Worm (Caenorhabditis elegans) whole organism, late embryonic: ENCODE measurements around the gene T05C3.6.

ENCODE experiments used
- C38D4.7 ChIP-seq: fragments of 200-800 bp; sonication (Bioruptor generic); optimal IDR thresholded peaks from 2 replicates; lab custom pipeline; 2018; ENCODE audit warnings: mild to moderate bottlenecking, missing genetic modification characterization, moderate library complexity, missing compliant biosample characterization
- K02D7.2 ChIP-seq: sonication (generic microtip); optimal IDR thresholded peaks from 2 replicates; lab custom pipeline; 2017; ENCODE audit warnings: mild to moderate bottlenecking, missing genetic modification characterization, missing compliant biosample characterization
- K09A11.1 ChIP-seq: sonication (generic microtip); optimal IDR thresholded peaks from 2 replicates; lab custom pipeline; 2017; ENCODE audit warnings: antibody characterized with exemption, mild to moderate bottlenecking, missing genetic modification characterization, missing compliant biosample characterization; ENCODE audit not compliant: insufficient read depth
- T23F11.4 ChIP-seq: fragments of 200-800 bp; sonication (Bioruptor generic); optimal IDR thresholded peaks from 2 replicates; lab custom pipeline; 2018; ENCODE audit warnings: mild to moderate bottlenecking, missing genetic modification characterization, missing compliant biosample characterization
- Y22D7AL.16 ChIP-seq: sonication (generic microtip); optimal IDR thresholded peaks from 2 replicates; lab custom pipeline; 2016; ENCODE audit warnings: missing genetic modification characterization, missing compliant biosample characterization
- ahr-1 ChIP-seq: sonication (generic microtip); optimal IDR thresholded peaks from 2 replicates; lab custom pipeline; 2016; ENCODE audit warnings: missing genetic modification characterization, missing compliant biosample characterization
- ceh-22 ChIP-seq: sonication (generic microtip); optimal IDR thresholded peaks from 2 replicates; lab custom pipeline; 2017; ENCODE audit warnings: missing biosample characterization, missing genetic modification characterization
- ceh-24 ChIP-seq: sonication (generic microtip); optimal IDR thresholded peaks from 2 replicates; lab custom pipeline; 2016; ENCODE audit warnings: mild to moderate bottlenecking, missing genetic modification characterization, missing compliant biosample characterization
- ceh-31 ChIP-seq: sonication (generic microtip); optimal IDR thresholded peaks from 2 replicates; lab custom pipeline; 2016; ENCODE audit warnings: missing genetic modification characterization, missing compliant biosample characterization
- ceh-34 ChIP-seq: sonication (generic microtip); optimal IDR thresholded peaks from 2 replicates; lab custom pipeline; 2016; ENCODE audit warnings: mild to moderate bottlenecking, missing genetic modification characterization, missing compliant biosample characterization
- ceh-45 ChIP-seq: fragments of 200-800 bp; sonication (Bioruptor generic); IDR thresholded peaks from 2 replicates; pipeline ENCODE4 v1.3.6; 2022; ENCODE audit warnings: missing genetic modification reagents, missing genetic modification characterization, missing compliant biosample characterization
- ceh-48 ChIP-seq: sonication (generic microtip); optimal IDR thresholded peaks from 2 replicates; lab custom pipeline; 2016; ENCODE audit warnings: missing genetic modification characterization, inconsistent platforms, missing compliant biosample characterization
- ceh-9 ChIP-seq: sonication (generic microtip); optimal IDR thresholded peaks from 2 replicates; lab custom pipeline; 2016; ENCODE audit warnings: mild to moderate bottlenecking, missing genetic modification characterization, inconsistent platforms, missing compliant biosample characterization
- che-1 ChIP-seq: sonication (generic microtip); optimal IDR thresholded peaks from 2 replicates; lab custom pipeline; 2016; ENCODE audit warnings: mild to moderate bottlenecking, missing genetic modification characterization, missing compliant biosample characterization
- dve-1 ChIP-seq: sonication (generic microtip); optimal IDR thresholded peaks from 2 replicates; lab custom pipeline; 2017; ENCODE audit warnings: antibody characterized with exemption, mild to moderate bottlenecking, missing genetic modification characterization, missing compliant biosample characterization
- elt-2 ChIP-seq: sonication (generic microtip); optimal IDR thresholded peaks from 2 replicates; lab custom pipeline; 2016; ENCODE audit warnings: missing genetic modification reagents, missing genetic modification characterization, missing compliant biosample characterization
- ets-4 ChIP-seq: sonication (generic microtip); optimal IDR thresholded peaks from 2 replicates; lab custom pipeline; 2016; ENCODE audit warnings: missing genetic modification characterization, missing compliant biosample characterization
- fax-1 ChIP-seq: sonication (generic microtip); optimal IDR thresholded peaks from 2 replicates; lab custom pipeline; 2016; ENCODE audit warnings: missing genotype, missing genetic modification characterization, missing compliant biosample characterization
- fkh-6 ChIP-seq: sonication (generic microtip); optimal IDR thresholded peaks from 2 replicates; lab custom pipeline; 2016; ENCODE audit warnings: missing genetic modification characterization, missing compliant biosample characterization
- gmeb-2 ChIP-seq: sonication (generic microtip); optimal IDR thresholded peaks from 2 replicates; lab custom pipeline; 2016; ENCODE audit warnings: missing genetic modification characterization, inconsistent platforms, missing compliant biosample characterization
- hlh-15 ChIP-seq: sonication (generic microtip); optimal IDR thresholded peaks from 2 replicates; lab custom pipeline; 2016; ENCODE audit warnings: missing genetic modification characterization, missing compliant biosample characterization
- hlh-30 ChIP-seq: sonication (generic microtip); optimal IDR thresholded peaks from 2 replicates; lab custom pipeline; 2017; ENCODE audit warnings: antibody characterized with exemption, missing genetic modification characterization, missing compliant biosample characterization; ENCODE audit not compliant: insufficient read depth
- lim-6 ChIP-seq: sonication (generic microtip); optimal IDR thresholded peaks from 2 replicates; lab custom pipeline; 2016; ENCODE audit warnings: missing genetic modification characterization, missing compliant biosample characterization
- mec-3 ChIP-seq: sonication (generic microtip); optimal IDR thresholded peaks from 2 replicates; lab custom pipeline; 2016; ENCODE audit warnings: borderline replicate concordance, missing genetic modification characterization, missing compliant biosample characterization
- nfya-1 ChIP-seq: sonication (generic microtip); optimal IDR thresholded peaks from 2 replicates; lab custom pipeline; 2017; ENCODE audit warnings: missing genetic modification characterization, mild to moderate bottlenecking, missing compliant biosample characterization, antibody characterized with exemption, moderate library complexity
- nhr-11 ChIP-seq: fragments of 150-350 bp; optimal IDR thresholded peaks from 2 replicates; lab custom pipeline; 2014; ENCODE audit warnings: missing biosample characterization, missing genetic modification characterization
- odd-2 ChIP-seq: sonication (generic microtip); optimal IDR thresholded peaks from 2 replicates; lab custom pipeline; 2017; ENCODE audit warnings: antibody characterized with exemption, mild to moderate bottlenecking, missing genetic modification characterization, missing compliant biosample characterization
- pat-9 ChIP-seq: fragments of 200-800 bp; sonication (Bioruptor generic); optimal IDR thresholded peaks from 2 replicates; lab custom pipeline; 2018; ENCODE audit warnings: mild to moderate bottlenecking, missing genetic modification characterization, moderate library complexity, missing compliant biosample characterization
- pax-1 ChIP-seq: fragments of 150-350 bp; optimal IDR thresholded peaks from 2 replicates; lab custom pipeline; 2014; ENCODE audit warnings: missing biosample characterization, missing genetic modification characterization
- pqm-1 ChIP-seq: sonication (generic microtip); optimal IDR thresholded peaks from 2 replicates; lab custom pipeline; 2016; ENCODE audit warnings: missing genetic modification characterization, missing compliant biosample characterization
- pros-1 ChIP-seq: fragments of 150-350 bp; optimal IDR thresholded peaks from 2 replicates; lab custom pipeline; 2014; ENCODE audit warnings: missing biosample characterization, missing genetic modification reagents, missing genetic modification characterization
- rnt-1 ChIP-seq: sonication (generic microtip); optimal IDR thresholded peaks from 2 replicates; lab custom pipeline; 2016; ENCODE audit warnings: missing genetic modification characterization, missing compliant biosample characterization
- sdc-2 ChIP-seq: sonication (generic microtip); optimal IDR thresholded peaks from 2 replicates; lab custom pipeline; 2016; ENCODE audit warnings: missing genotype, missing genetic modification characterization, missing compliant biosample characterization
- sox-4 ChIP-seq: sonication (generic microtip); optimal IDR thresholded peaks from 2 replicates; lab custom pipeline; 2017; ENCODE audit warnings: mild to moderate bottlenecking, missing genetic modification characterization, inconsistent platforms, missing compliant biosample characterization
- tbx-7 ChIP-seq: sonication (generic microtip); optimal IDR thresholded peaks from 2 replicates; lab custom pipeline; 2016; ENCODE audit warnings: missing genotype, missing genetic modification characterization, missing compliant biosample characterization
- ttx-3 ChIP-seq: sonication (generic microtip); optimal IDR thresholded peaks from 2 replicates; lab custom pipeline; 2016; ENCODE audit warnings: missing genetic modification reagents, missing genetic modification characterization, missing compliant biosample characterization
- unc-3 ChIP-seq, 2 experiments: fragments of 200-800 bp in 1 of 2; sonication (Bioruptor generic) in 1 of 2; sonication (generic microtip) in 1 of 2; conservative IDR thresholded peaks in 1 of 2; optimal IDR thresholded peaks in 1 of 2; 2 replicates each; pipeline versions ENCODE4 v1.3.6 to Lab custom; 2016 to 2022; ENCODE audit warnings: missing compliant biosample characterization in 2 of 2, missing genetic modification characterization in 2 of 2, missing genetic modification reagents in 1 of 2
- unc-86 ChIP-seq: sonication (generic microtip); optimal IDR thresholded peaks from 2 replicates; lab custom pipeline; 2016; ENCODE audit warnings: missing genetic modification characterization, missing compliant biosample characterization
- zip-5 ChIP-seq: sonication (generic microtip); optimal IDR thresholded peaks from 2 replicates; lab custom pipeline; 2016; ENCODE audit warnings: missing genetic modification characterization, missing compliant biosample characterization
- ztf-16 ChIP-seq: sonication (generic microtip); optimal IDR thresholded peaks from 2 replicates; lab custom pipeline; 2017; ENCODE audit warnings: missing genetic modification characterization, missing compliant biosample characterization

T05C3.6 gene

DNA sequence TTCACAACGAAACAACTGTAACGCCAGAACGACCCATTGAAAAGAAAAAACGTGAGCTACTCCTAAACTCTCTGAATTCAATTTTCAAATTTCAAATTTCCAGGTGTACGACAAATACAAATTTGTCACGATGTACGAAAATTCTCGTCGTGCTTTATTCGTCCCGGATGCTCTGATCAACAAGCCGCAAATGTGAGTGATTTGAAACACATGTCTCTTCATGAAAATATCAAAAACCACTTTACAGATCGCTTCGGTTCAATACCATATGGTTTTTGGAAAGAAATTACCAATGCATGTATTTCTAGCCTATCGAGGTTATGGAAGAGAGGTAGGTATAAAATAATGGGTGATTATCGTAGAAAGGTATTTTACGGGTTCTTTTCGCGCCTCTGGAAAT, 43.2 kb upstream of the T05C3.6 start:
- TF ChIP-seq ceh-24 (tag; lab: Kevin White, UChicago): no peak
- no peak for TF ChIP-seq lim-6 (tag; lab: Kevin White, UChicago)
- TF ChIP-seq ceh-31 (tag; lab: Kevin White, UChicago): no peak
- TF ChIP-seq che-1 (tag; lab: Kevin White, UChicago): no peak
- TF ChIP-seq zip-5 (tag; lab: Kevin White, UChicago): no peak
- TF ChIP-seq fkh-6: no peak
- TF ChIP-seq pax-1 (tag; lab: Kevin White, UChicago): no peak
- no peak for TF ChIP-seq hlh-15 (tag; lab: Kevin White, UChicago)
- TF ChIP-seq sdc-2 (tag; lab: Kevin White, UChicago): no peak
- TF ChIP-seq pros-1: no peak

DNA sequence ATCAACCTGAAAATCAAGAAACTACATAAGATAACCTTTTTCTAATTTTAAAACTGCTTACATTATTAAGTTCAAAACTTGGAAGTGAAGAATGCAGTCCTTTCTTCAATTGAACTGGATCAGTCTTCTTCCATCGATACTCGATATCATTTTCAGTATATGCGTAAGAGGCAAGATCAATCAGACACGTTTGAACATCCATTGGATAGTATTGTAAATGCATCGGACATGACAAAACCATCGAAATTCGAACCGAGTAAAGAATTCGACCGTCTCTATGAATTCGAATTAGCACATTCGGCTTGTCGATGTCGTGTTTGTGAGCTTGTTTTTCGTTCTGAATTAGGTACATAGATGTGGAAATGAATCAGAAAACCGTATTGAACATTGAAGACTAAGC, 39.5 kb upstream of the T05C3.6 start:
- TF ChIP-seq che-1 (tag; lab: Kevin White, UChicago) (no peak), dve-1 (no peak), elt-2 (no peak)

DNA sequence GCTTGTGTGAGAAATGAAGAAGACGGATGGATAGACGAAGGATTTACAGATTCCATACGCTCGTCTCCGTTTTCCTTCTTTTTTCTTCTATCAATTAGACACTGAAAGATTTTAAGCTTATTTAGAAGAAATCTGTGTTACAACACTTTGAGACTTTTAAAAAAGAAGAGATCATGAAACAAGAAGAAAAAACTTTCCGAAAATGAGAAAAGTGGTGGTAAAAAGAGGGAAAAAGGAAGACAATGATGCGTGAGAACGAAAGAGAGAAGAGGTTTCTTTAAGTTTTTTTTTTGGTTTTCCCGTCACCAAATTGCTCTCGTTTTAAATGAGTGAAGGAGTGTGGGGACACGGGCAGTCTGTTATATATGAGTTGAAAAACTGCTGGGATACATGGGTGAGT, 36.6 kb upstream of the T05C3.6 start, which contains the start of gene glc-3:
glc-3 (minus strand) TSS at position 101 of the 400 bp plus-strand sequence.
- TF ChIP-seq ceh-31 (tag; lab: Kevin White, UChicago) (no peak), sox-4 (tag; lab: Kevin White, UChicago) (no peak), ceh-48 (tag; lab: Kevin White, UChicago) (no peak), K09A11.1 (tag; lab: Kevin White, UChicago) (no peak), che-1 (tag; lab: Kevin White, UChicago) (no peak), sdc-2 (tag; lab: Kevin White, UChicago) (no peak), C38D4.7 (GFP tag; lab: Kevin White, UChicago) (no peak)

DNA sequence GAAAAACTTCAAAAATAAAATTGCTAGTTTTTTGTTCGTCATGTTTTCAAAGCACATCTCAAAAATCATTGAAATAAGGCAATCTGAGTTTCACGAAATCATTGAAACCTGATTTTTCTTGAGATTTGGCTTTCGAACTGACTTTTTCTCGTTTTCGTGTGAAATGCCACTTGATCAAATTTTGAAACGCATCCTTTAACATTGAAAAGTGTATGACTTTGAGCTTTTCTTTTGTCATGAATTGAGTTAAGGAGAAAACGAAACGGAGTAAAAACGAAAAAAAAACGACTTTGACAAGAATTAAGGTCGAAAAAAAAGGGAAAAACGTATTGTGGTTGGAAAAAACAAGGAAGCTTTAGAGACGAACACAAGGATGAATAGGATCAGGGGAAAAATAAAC, 35.3 kb upstream of the T05C3.6 start:
- TF ChIP-seq ceh-9 (tag; lab: Kevin White, UChicago) (no peak), pros-1 (no peak), T23F11.4 (no peak), ceh-22 (tag; lab: Kevin White, UChicago) (no peak), rnt-1 (tag; lab: Kevin White, UChicago) (no peak), nhr-11 (tag; lab: Kevin White, UChicago) (no peak), ttx-3 (tag; lab: Kevin White, UChicago) (no peak), unc-3 (GFP tag; conservative IDR thresholded peaks at IDR 0.05; lab: Robert Waterston, UW) (no peak), unc-3 (tag; optimal IDR thresholded peaks at IDR 0.05; lab: Kevin White, UChicago) (no peak), mec-3 (no peak), ahr-1 (tag; lab: Kevin White, UChicago) (no peak), tbx-7 (no peak), K02D7.2 (tag; lab: Kevin White, UChicago) (no peak), ztf-16 (no peak), ceh-24 (tag; lab: Kevin White, UChicago) (no peak), nfya-1 (tag; lab: Kevin White, UChicago) (no peak)

DNA sequence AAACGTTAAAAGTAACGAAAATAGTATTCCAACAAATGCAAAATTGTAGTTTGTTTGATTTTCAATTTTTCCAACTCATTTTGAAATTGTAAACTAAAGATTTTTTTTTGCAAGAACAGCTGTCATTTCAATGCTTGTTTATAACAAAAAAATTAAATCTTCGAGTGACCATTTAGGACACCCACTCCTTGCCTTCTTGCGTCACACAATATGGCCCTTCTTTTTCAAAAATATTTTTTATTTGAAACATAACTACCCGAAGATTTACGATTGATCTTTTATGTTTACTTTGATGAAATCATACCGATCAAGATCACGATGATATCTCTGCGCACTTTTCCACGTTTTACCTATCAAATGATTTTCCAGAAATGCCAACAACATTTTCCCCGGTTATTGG, 30.4 kb upstream of the T05C3.6 start, which contains the start of gene ZC317.2:
ZC317.2 (plus strand) TSS at position 301 of the 400 bp plus-strand sequence.
- TF ChIP-seq Y22D7AL.16 (no peak), elt-2 (no peak), ets-4 (no peak), ceh-45 (no peak), unc-3 (GFP tag; conservative IDR thresholded peaks at IDR 0.05; lab: Robert Waterston, UW) (no peak), unc-3 (tag; optimal IDR thresholded peaks at IDR 0.05; lab: Kevin White, UChicago) (no peak), K09A11.1 (tag; lab: Kevin White, UChicago) (no peak), pqm-1 (no peak), ceh-34 (tag; lab: Kevin White, UChicago) (no peak), fax-1 (tag; lab: Kevin White, UChicago) (no peak), nhr-11 (tag; lab: Kevin White, UChicago) (no peak), K02D7.2 (tag; lab: Kevin White, UChicago) (no peak), sox-4 (tag; lab: Kevin White, UChicago) (no peak), odd-2 (no peak), hlh-30 (tag; lab: Kevin White, UChicago) (no peak), rnt-1 (tag; lab: Kevin White, UChicago) (no peak), gmeb-2 (tag; lab: Kevin White, UChicago) (no peak), pat-9 (tag; lab: Kevin White, UChicago) (no peak), unc-86 (tag; lab: Kevin White, UChicago) (no peak)
